Fruit fly (Drosophila melanogaster) whole organism, embryonic: Measurements from ENCODE around the gene Inx3.

Experiments used
- Abd-B ChIP-seq: fragments of 200-800 bp; sonication (Bioruptor generic); optimal IDR thresholded peaks from 2 replicates; lab custom pipeline; 2018; ENCODE audit warnings: missing biosample characterization, mild to moderate bottlenecking, missing genetic modification characterization, moderate library complexity
- Bteb2 ChIP-seq: fragments of 200-800 bp; sonication (Bioruptor generic); optimal IDR thresholded peaks from 2 replicates; lab custom pipeline; 2016; ENCODE audit warnings: missing biosample characterization, missing genetic modification characterization
- CG1024 ChIP-seq: fragments of 200-800 bp; sonication (Bioruptor generic); IDR thresholded peaks from 2 replicates; pipeline ENCODE4 v1.3.6; 2022; ENCODE audit warnings: missing biosample characterization, missing genetic modification characterization
- CG10321 ChIP-seq: fragments of 200-800 bp; sonication (Bioruptor generic); IDR thresholded peaks from 2 replicates; pipeline ENCODE4 v1.3.6; 2022; ENCODE audit warnings: missing biosample characterization, missing genetic modification characterization
- CG10431 ChIP-seq: fragments of 200-800 bp; sonication (Bioruptor generic); optimal IDR thresholded peaks from 3 replicates; lab custom pipeline; 2018; ENCODE audit warnings: missing biosample characterization, mild to moderate bottlenecking, missing genetic modification characterization
- CG11695 ChIP-seq: fragments of 200-800 bp; sonication (Bioruptor generic); IDR thresholded peaks from 3 replicates; pipeline ENCODE4 v1.3.6; 2022; ENCODE audit warnings: missing biosample characterization, missing genetic modification characterization
- CG12299 ChIP-seq: fragments of 200-800 bp; sonication (Bioruptor generic); optimal IDR thresholded peaks from 2 replicates; lab custom pipeline; 2018; ENCODE audit warnings: missing biosample characterization, mild to moderate bottlenecking, missing genetic modification characterization
- CG12769 ChIP-seq: fragments of 200-800 bp; sonication (Bioruptor generic); optimal IDR thresholded peaks from 2 replicates; lab custom pipeline; 2019; ENCODE audit warnings: missing biosample characterization, mild to moderate bottlenecking, missing genetic modification characterization, moderate library complexity
- CG14441 ChIP-seq: fragments of 200-800 bp; sonication (Bioruptor generic); IDR thresholded peaks from 2 replicates; pipeline ENCODE4 v1.3.6; 2022; ENCODE audit warnings: missing biosample characterization, missing genetic modification characterization
- CG1603 ChIP-seq: fragments of 200-800 bp; sonication (Bioruptor generic); optimal IDR thresholded peaks from 2 replicates; lab custom pipeline; 2019; ENCODE audit warnings: missing biosample characterization, mild to moderate bottlenecking, missing genetic modification characterization, moderate library complexity
- CG16815 ChIP-seq: fragments of 200-800 bp; sonication (Bioruptor generic); optimal IDR thresholded peaks from 3 replicates; lab custom pipeline; 2017; ENCODE audit warnings: missing biosample characterization, mild to moderate bottlenecking, missing genetic modification characterization
- CG17568 ChIP-seq: fragments of 200-800 bp; sonication (Bioruptor generic); optimal IDR thresholded peaks from 2 replicates; lab custom pipeline; 2018; ENCODE audit warnings: missing biosample characterization, mild to moderate bottlenecking, missing genetic modification characterization, moderate library complexity
- CG18476 ChIP-seq: fragments of 200-800 bp; sonication (Bioruptor generic); optimal IDR thresholded peaks from 2 replicates; lab custom pipeline; 2016; ENCODE audit warnings: missing biosample characterization, mild to moderate bottlenecking, missing genetic modification characterization
- CG32767 ChIP-seq: fragments of 200-800 bp; sonication (Bioruptor generic); IDR thresholded peaks from 2 replicates; pipeline ENCODE4 v1.3.6; 2022; ENCODE audit warnings: missing biosample characterization, missing genetic modification characterization
- CG4617 ChIP-seq: fragments of 200-800 bp; sonication (Bioruptor generic); optimal IDR thresholded peaks from 3 replicates; lab custom pipeline; 2016; ENCODE audit warnings: missing biosample characterization, missing genetic modification characterization, borderline replicate concordance
- CG4730 ChIP-seq: fragments of 200-800 bp; sonication (Bioruptor generic); IDR thresholded peaks from 2 replicates; pipeline ENCODE4 v1.3.6; 2022; ENCODE audit warnings: missing biosample characterization, missing genetic modification characterization
- CG6791 ChIP-seq: fragments of 200-800 bp; sonication (Bioruptor generic); IDR thresholded peaks from 3 replicates; pipeline ENCODE4 v1.3.6; 2022; ENCODE audit warnings: missing biosample characterization, missing genetic modification characterization; ENCODE audit not compliant: partially characterized antibody
- CG6813 ChIP-seq: fragments of 200-800 bp; sonication (Bioruptor generic); optimal IDR thresholded peaks from 2 replicates; lab custom pipeline; 2017; ENCODE audit warnings: missing biosample characterization, missing genetic modification characterization, mild to moderate bottlenecking, moderate library complexity, missing genetic modification reagents
- CG8924 ChIP-seq: fragments of 200-800 bp; optimal IDR thresholded peaks from 3 replicates; lab custom pipeline; 2019; ENCODE audit warnings: missing biosample characterization, mild to moderate bottlenecking, missing genetic modification characterization, moderate library complexity
- Dbx ChIP-seq: fragments of 200-800 bp; sonication (Bioruptor generic); IDR thresholded peaks from 3 replicates; pipeline ENCODE4 v1.3.6; 2022; ENCODE audit warnings: missing biosample characterization, missing genetic modification characterization
- Dfd ChIP-seq, 2 experiments: fragments of >200 bp; optimal IDR thresholded peaks; 2 replicates each; lab custom pipeline; 2017; ENCODE audit warnings: missing biosample characterization in 2 of 2, missing genetic modification characterization in 2 of 2
- Dref ChIP-seq: fragments of 200-800 bp; sonication (Bioruptor generic); IDR thresholded peaks from 2 replicates; pipeline ENCODE4 v1.3.6; 2022; ENCODE audit warnings: missing biosample characterization, missing genetic modification characterization
- HHEX ChIP-seq: fragments of 200-800 bp; sonication (Bioruptor generic); optimal IDR thresholded peaks from 3 replicates; lab custom pipeline; 2017; ENCODE audit warnings: missing biosample characterization, mild to moderate bottlenecking, missing genetic modification characterization, missing genetic modification reagents
- HmgD ChIP-seq: fragments of 200-800 bp; sonication (Bioruptor generic); optimal IDR thresholded peaks from 3 replicates; lab custom pipeline; 2016; ENCODE audit warnings: missing biosample characterization, missing genetic modification characterization
- Lhr ChIP-seq: fragments of 200-800 bp; sonication (Bioruptor generic); optimal IDR thresholded peaks from 3 replicates; lab custom pipeline; 2017; ENCODE audit warnings: mild to moderate bottlenecking, missing biosample characterization, missing genetic modification reagents, missing genetic modification characterization
- Lpt ChIP-seq: fragments of >200 bp; optimal IDR thresholded peaks from 2 replicates; lab custom pipeline; 2018; ENCODE audit warnings: missing biosample characterization, missing genetic modification characterization
- MTF-1 ChIP-seq: fragments of 200-800 bp; sonication (Bioruptor generic); optimal IDR thresholded peaks from 2 replicates; lab custom pipeline; 2018; ENCODE audit warnings: missing biosample characterization, mild to moderate bottlenecking, missing genetic modification characterization, borderline replicate concordance
- Meics ChIP-seq: fragments of 200-800 bp; sonication (Bioruptor generic); optimal IDR thresholded peaks from 2 replicates; lab custom pipeline; 2017; ENCODE audit warnings: missing biosample characterization, mild to moderate bottlenecking, missing genetic modification characterization
- Sox100B ChIP-seq: fragments of 200-800 bp; sonication (Bioruptor generic); optimal IDR thresholded peaks from 3 replicates; lab custom pipeline; 2018; ENCODE audit warnings: missing biosample characterization, mild to moderate bottlenecking, missing genetic modification characterization
- Trl ChIP-seq, 3 experiments: fragments of >200 bp in 2 of 3; fragments of 200-800 bp in 1 of 3; sonication (Bioruptor generic) in 1 of 3; optimal IDR thresholded peaks; 2 replicates in 1 of 3; 3 replicates in 2 of 3; lab custom pipeline; 2016 to 2017; ENCODE audit warnings: missing biosample characterization in 1 of 3, missing genetic modification characterization in 1 of 3
- al ChIP-seq: fragments of 200-800 bp; sonication (Bioruptor generic); IDR thresholded peaks from 2 replicates; pipeline ENCODE4 v1.3.6; 2022; ENCODE audit warnings: missing biosample characterization, missing genetic modification characterization
- cas ChIP-seq: fragments of 200-800 bp; sonication (Bioruptor generic); IDR thresholded peaks from 2 replicates; pipeline ENCODE4 v1.3.6; 2022; ENCODE audit warnings: missing biosample characterization, missing genetic modification characterization
- caup ChIP-seq: fragments of 200-800 bp; sonication (Bioruptor generic); optimal IDR thresholded peaks from 3 replicates; lab custom pipeline; 2017; ENCODE audit warnings: missing biosample characterization, mild to moderate bottlenecking, missing genetic modification characterization, moderate library complexity; ENCODE audit not compliant: severe bottlenecking
- chm ChIP-seq: fragments of 200-800 bp; sonication (Bioruptor generic); IDR thresholded peaks from 2 replicates; pipeline ENCODE4 v1.3.6; 2022; ENCODE audit warnings: missing biosample characterization, missing genetic modification characterization
- danr ChIP-seq: fragments of 200-800 bp; sonication (Bioruptor generic); IDR thresholded peaks from 2 replicates; pipeline ENCODE4 v1.3.6; 2022; ENCODE audit warnings: missing biosample characterization, missing genetic modification characterization
- disco-r ChIP-seq: fragments of 200-800 bp; sonication (Bioruptor generic); optimal IDR thresholded peaks from 2 replicates; lab custom pipeline; 2016; ENCODE audit warnings: missing biosample characterization, missing genetic modification characterization
- dysf ChIP-seq: fragments of 200-800 bp; sonication (Bioruptor generic); IDR thresholded peaks from 3 replicates; pipeline ENCODE4 v1.3.6; 2022; ENCODE audit warnings: missing biosample characterization, missing genetic modification characterization
- fru ChIP-seq: fragments of >200 bp; optimal IDR thresholded peaks from 2 replicates; lab custom pipeline; 2017
- gro ChIP-seq: fragments of 200-800 bp; sonication (Bioruptor generic); optimal IDR thresholded peaks from 2 replicates; lab custom pipeline; 2016; ENCODE audit warnings: missing biosample characterization, missing genetic modification characterization
- gt ChIP-seq: fragments of 200-800 bp; sonication (Bioruptor generic); IDR thresholded peaks from 2 replicates; pipeline ENCODE4 v1.3.6; 2022; ENCODE audit warnings: missing biosample characterization, missing genetic modification characterization
- h ChIP-seq: fragments of >200 bp; optimal IDR thresholded peaks from 2 replicates; lab custom pipeline; 2017
- klu ChIP-seq: fragments of 200-800 bp; sonication (Bioruptor generic); IDR thresholded peaks from 2 replicates; pipeline ENCODE4 v1.3.6; 2022; ENCODE audit warnings: missing biosample characterization, missing genetic modification characterization
- kni ChIP-seq: fragments of 200-800 bp; sonication (Bioruptor generic); optimal IDR thresholded peaks from 3 replicates; lab custom pipeline; 2017; ENCODE audit warnings: mild to moderate bottlenecking, missing biosample characterization, missing genetic modification reagents, missing genetic modification characterization
- lab ChIP-seq: fragments of 200-800 bp; sonication (Bioruptor generic); optimal IDR thresholded peaks from 3 replicates; lab custom pipeline; 2017; ENCODE audit warnings: missing biosample characterization, missing genetic modification characterization, mild to moderate bottlenecking, moderate library complexity, missing genetic modification reagents
- lov ChIP-seq, 2 experiments: fragments of 200-800 bp in 1 of 2; fragments of >200 bp in 1 of 2; sonication (Bioruptor generic) in 1 of 2; IDR thresholded peaks in 1 of 2; optimal IDR thresholded peaks in 1 of 2; 2 replicates in 1 of 2; 3 replicates in 1 of 2; pipeline versions ENCODE4 v1.3.6 to Lab custom; 2017 to 2022; ENCODE audit warnings: missing biosample characterization in 1 of 2, missing genetic modification characterization in 1 of 2
- mld ChIP-seq: fragments of 200-800 bp; sonication (Bioruptor generic); IDR thresholded peaks from 3 replicates; pipeline ENCODE4 v1.3.6; 2022; ENCODE audit warnings: missing biosample characterization, missing genetic modification characterization; ENCODE audit not compliant: partially characterized antibody
- nau ChIP-seq: fragments of 200-800 bp; sonication (Bioruptor generic); optimal IDR thresholded peaks from 3 replicates; lab custom pipeline; 2017; ENCODE audit warnings: missing biosample characterization, mild to moderate bottlenecking, missing genetic modification characterization, missing genetic modification reagents
- otp ChIP-seq: fragments of 200-800 bp; sonication (Bioruptor generic); IDR thresholded peaks from 3 replicates; pipeline ENCODE4, ENCODE4 v1.3.6; 2022; ENCODE audit warnings: missing biosample characterization, missing genetic modification characterization
- pb ChIP-seq: fragments of 200-800 bp; sonication (Bioruptor generic); optimal IDR thresholded peaks from 3 replicates; lab custom pipeline; 2016; ENCODE audit warnings: missing biosample characterization, missing genetic modification characterization
- zfh2 ChIP-seq: fragments of 200-800 bp; sonication (Bioruptor generic); optimal IDR thresholded peaks from 2 replicates; lab custom pipeline; 2016; ENCODE audit warnings: missing biosample characterization, missing genetic modification characterization

The Inx3 gene

DNA sequence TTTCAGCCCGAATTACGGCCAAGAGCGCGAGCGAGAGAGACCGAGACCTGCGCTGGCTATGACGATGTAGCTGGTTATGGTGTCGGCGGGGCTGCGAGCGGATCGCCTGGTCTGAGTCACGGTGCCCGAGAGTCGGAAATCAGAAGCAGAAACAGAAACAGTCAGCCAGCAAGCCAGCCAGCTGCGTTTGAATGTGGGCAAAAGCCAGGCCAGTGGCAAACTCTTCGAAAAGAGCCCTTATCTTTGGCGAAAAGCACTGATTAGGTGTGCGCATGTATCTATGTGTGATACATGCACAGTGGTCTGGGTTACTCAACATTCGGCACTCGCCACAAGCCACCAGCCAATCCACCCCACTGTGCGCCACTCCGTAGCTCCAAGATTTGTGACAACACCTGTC lies 28.1 kb downstream of the Inx3 start (continued):
- TF ChIP-seq Dref (GFP tag; lab: Robert Waterston, UW) (no peak), CG6791 (0 out of 3 replicates have a peak, but pooled peaks have one; percentile 4), CG4730 (GFP tag; lab: Robert Waterston, UW) (no peak), caup (GFP tag; lab: Kevin White, UChicago) (peak; percentile 18), Sox100B (GFP tag; lab: Kevin White, UChicago) (no peak), Dbx (0 out of 3 replicates have a peak, but pooled peaks have one; percentile 49), CG6813 (GFP tag; lab: Kevin White, UChicago) (no peak), CG10321 (no peak), CG12769 (tag; lab: Kevin White, UChicago) (peak; percentile 26), dysf (GFP tag; lab: Robert Waterston, UW) (peak; percentile 43; the same call in 1 of the 3 replicates), h (lab: Kevin White, UChicago) (no peak), HmgD (GFP tag; lab: Kevin White, UChicago) (peak; percentile 21), Trl (optimal IDR thresholded peaks at IDR 0.05; lab: Kevin White, UChicago) (peak in 1 of 2 experiments; percentile 67), Trl (GFP tag; optimal IDR thresholded peaks at IDR 0.05; lab: Kevin White, UChicago) (no peak), gt (GFP tag; lab: Robert Waterston, UW) (no peak), disco-r (GFP tag; lab: Kevin White, UChicago) (no peak), kni (GFP tag; lab: Kevin White, UChicago) (no peak), Meics (GFP tag; lab: Kevin White, UChicago) (no peak), fru (lab: Kevin White, UChicago) (no peak), CG10431 (no peak), al (GFP tag; lab: Robert Waterston, UW) (no peak), Abd-B (GFP tag; lab: Kevin White, UChicago) (no peak), otp (no peak), CG1024 (GFP tag; lab: Robert Waterston, UW) (no peak), CG1603 (tag; lab: Kevin White, UChicago) (no peak), chm (peak; percentile 53; the same call in 1 of the 2 replicates), CG17568 (no peak), gro (GFP tag; lab: Kevin White, UChicago) (no peak), HHEX (GFP tag; lab: Kevin White, UChicago) (peak; percentile 1), CG12299 (no peak), Lpt (no peak), lab (peak; percentile 54), CG4617 (no peak), Bteb2 (GFP tag; lab: Kevin White, UChicago) (no peak), klu (GFP tag; lab: Robert Waterston, UW) (no peak), Lhr (GFP tag; lab: Kevin White, UChicago) (no peak), CG18476 (GFP tag; lab: Kevin White, UChicago) (no peak), CG14441 (GFP tag; lab: Robert Waterston, UW) (no peak), CG11695 (peak; percentile 20; the same call in 1 of the 3 replicates), CG32767 (GFP tag; lab: Robert Waterston, UW) (peak; percentile 62; the same call in 1 of the 2 replicates), lov (optimal IDR thresholded peaks at IDR 0.05; lab: Kevin White, UChicago) (no peak), lov (GFP tag; IDR thresholded peaks at IDR 0.05; lab: Robert Waterston, UW) (0 out of 3 replicates have a peak, but pooled peaks have one; percentile 16), nau (GFP tag; lab: Kevin White, UChicago) (no peak), pb (GFP tag; lab: Kevin White, UChicago) (no peak), CG8924 (tag; lab: Kevin White, UChicago) (no peak), CG16815 (GFP tag; lab: Kevin White, UChicago) (no peak), Dfd (GFP tag; optimal IDR thresholded peaks at IDR 0.05; lab: Kevin White, UChicago) (no peak), cas (GFP tag; lab: Robert Waterston, UW) (no peak), zfh2 (GFP tag; lab: Kevin White, UChicago) (no peak), MTF-1 (GFP tag; lab: Kevin White, UChicago) (no peak), danr (no peak), mld (GFP tag; lab: Robert Waterston, UW) (no peak)
